Worm (Caenorhabditis elegans): ENCODE results near the gene T05C3.6.

- TF ChIP-seq tra-4 (tag; optimal IDR thresholded peaks at IDR 0.05) (no peak), tbx-37 (GFP tag; conservative IDR thresholded peaks at IDR 0.05) (no peak), ama-1 (optimal IDR thresholded peaks at IDR 0.05) (no peak), B0310.2 (tag; optimal IDR thresholded peaks at IDR 0.05) (no peak), ceh-13 (GFP tag; optimal IDR thresholded peaks at IDR 0.05) (no peak), flt-1 (GFP tag; IDR thresholded peaks at IDR 0.05) (no peak), hnd-1 (tag; optimal IDR thresholded peaks at IDR 0.05) (no peak), ceh-36 (tag; optimal IDR thresholded peaks at IDR 0.05) (no peak), sea-1 (GFP tag; conservative IDR thresholded peaks at IDR 0.05) (no peak), pes-1 (GFP tag; IDR thresholded peaks at IDR 0.05) (no peak), F13C5.2 (tag; optimal IDR thresholded peaks at IDR 0.05) (no peak), hmbx-1 (tag; optimal IDR thresholded peaks at IDR 0.05) (no peak), ets-7 (tag; optimal IDR thresholded peaks at IDR 0.05) (no peak)
Observed at ce11 chrV:5484866-5485265, 5.4 kb upstream of the T05C3.6 start, which contains the start of gene srg-65.
